Fruit fly (Drosophila melanogaster) whole organism, embryonic: ENCODE data around the gene fzy.
A peak's percentile ranks its signal among the peaks of the same experiment; 100 is the strongest.

Experiments used
- Ada2b ChIP-seq: fragments of 200-800 bp; sonication (Bioruptor generic); IDR thresholded peaks from 2 replicates; pipeline ENCODE4 v1.3.6; 2022; ENCODE audit warnings: missing biosample characterization, missing genetic modification characterization
- CG10654 ChIP-seq: fragments of 200-800 bp; sonication (Bioruptor generic); optimal IDR thresholded peaks from 2 replicates; lab custom pipeline; 2016; ENCODE audit warnings: missing biosample characterization, missing genetic modification characterization
- CG10959 ChIP-seq: fragments of 200-800 bp; sonication (Bioruptor generic); IDR thresholded peaks from 2 replicates; pipeline ENCODE4 v1.3.6; 2022; ENCODE audit warnings: missing biosample characterization, missing genetic modification characterization
- CG10979 ChIP-seq: fragments of 200-800 bp; sonication (Bioruptor generic); optimal IDR thresholded peaks from 2 replicates; lab custom pipeline; 2018; ENCODE audit warnings: missing biosample characterization, mild to moderate bottlenecking, missing genetic modification characterization, moderate library complexity
- CG1233 ChIP-seq: fragments of 200-800 bp; sonication (Bioruptor generic); optimal IDR thresholded peaks from 4 replicates; lab custom pipeline; 2018; ENCODE audit warnings: missing biosample characterization, mild to moderate bottlenecking, missing genetic modification characterization
- CG12942 ChIP-seq: fragments of 200-800 bp; sonication (Bioruptor generic); optimal IDR thresholded peaks from 3 replicates; lab custom pipeline; 2016; ENCODE audit warnings: missing biosample characterization, missing genetic modification characterization
- CG18262 ChIP-seq: fragments of 200-800 bp; optimal IDR thresholded peaks from 3 replicates; lab custom pipeline; 2019; ENCODE audit warnings: missing biosample characterization, mild to moderate bottlenecking, missing genetic modification characterization, moderate library complexity
- CG18476 ChIP-seq: fragments of 200-800 bp; sonication (Bioruptor generic); optimal IDR thresholded peaks from 2 replicates; lab custom pipeline; 2016; ENCODE audit warnings: missing biosample characterization, mild to moderate bottlenecking, missing genetic modification characterization
- CG18599 ChIP-seq: fragments of 200-800 bp; sonication (Bioruptor generic); optimal IDR thresholded peaks from 3 replicates; lab custom pipeline; 2017; ENCODE audit warnings: missing biosample characterization, missing genetic modification characterization, mild to moderate bottlenecking, moderate library complexity, missing genetic modification reagents
- CG2678 ChIP-seq: fragments of 200-800 bp; sonication (Bioruptor generic); optimal IDR thresholded peaks from 3 replicates; lab custom pipeline; 2019; ENCODE audit warnings: missing biosample characterization, mild to moderate bottlenecking, missing genetic modification characterization, moderate library complexity
- CG4424 ChIP-seq: fragments of 200-800 bp; sonication (Bioruptor generic); optimal IDR thresholded peaks from 3 replicates; lab custom pipeline; 2016; ENCODE audit warnings: missing biosample characterization, missing genetic modification characterization
- CG4617 ChIP-seq: fragments of 200-800 bp; sonication (Bioruptor generic); optimal IDR thresholded peaks from 3 replicates; lab custom pipeline; 2016; ENCODE audit warnings: missing biosample characterization, missing genetic modification characterization, borderline replicate concordance
- CG4854 ChIP-seq: fragments of 200-800 bp; sonication (Bioruptor generic); optimal IDR thresholded peaks from 2 replicates; lab custom pipeline; 2016; ENCODE audit warnings: missing biosample characterization, missing genetic modification characterization, inconsistent platforms
- CG8359 ChIP-seq: fragments of 200-800 bp; sonication (Bioruptor generic); optimal IDR thresholded peaks from 2 replicates; lab custom pipeline; 2017; ENCODE audit warnings: missing biosample characterization, mild to moderate bottlenecking, missing genetic modification characterization, borderline replicate concordance
- Chrac-16 ChIP-seq: fragments of 200-800 bp; sonication (Bioruptor generic); optimal IDR thresholded peaks from 3 replicates; lab custom pipeline; 2016; ENCODE audit warnings: missing biosample characterization, missing genetic modification characterization
- CoRest ChIP-seq: fragments of 200-800 bp; sonication (Bioruptor generic); optimal IDR thresholded peaks from 3 replicates; lab custom pipeline; 2018; ENCODE audit warnings: missing biosample characterization, mild to moderate bottlenecking, missing genetic modification characterization, moderate library complexity
- E2f1 ChIP-seq: fragments of 200-800 bp; sonication (Bioruptor generic); IDR thresholded peaks from 2 replicates; pipeline ENCODE4 v1.3.6; 2022; ENCODE audit warnings: missing biosample characterization, missing genetic modification characterization
- Fer2 ChIP-seq: fragments of 200-800 bp; sonication (Bioruptor generic); optimal IDR thresholded peaks from 2 replicates; lab custom pipeline; 2018; ENCODE audit warnings: missing biosample characterization, mild to moderate bottlenecking, missing genetic modification characterization, moderate library complexity
- Hmr ChIP-seq: fragments of 200-800 bp; sonication (Bioruptor generic); optimal IDR thresholded peaks from 3 replicates; lab custom pipeline; 2017; ENCODE audit warnings: mild to moderate bottlenecking, missing biosample characterization, missing genetic modification reagents, missing genetic modification characterization
- Kr ChIP-seq: fragments of 200-800 bp; sonication (Bioruptor generic); optimal IDR thresholded peaks from 2 replicates; lab custom pipeline; 2017; ENCODE audit warnings: missing biosample characterization, mild to moderate bottlenecking, missing genetic modification characterization
- Meics ChIP-seq: fragments of 200-800 bp; sonication (Bioruptor generic); optimal IDR thresholded peaks from 2 replicates; lab custom pipeline; 2017; ENCODE audit warnings: missing biosample characterization, mild to moderate bottlenecking, missing genetic modification characterization
- Myb ChIP-seq: fragments of 200-800 bp; sonication (Bioruptor generic); optimal IDR thresholded peaks from 2 replicates; lab custom pipeline; 2016; ENCODE audit warnings: missing biosample characterization, missing genetic modification characterization
- Ravus ChIP-seq: fragments of 200-800 bp; sonication (Bioruptor generic); IDR thresholded peaks from 2 replicates; pipeline ENCODE4 v1.3.6; 2022; ENCODE audit warnings: missing biosample characterization, missing genetic modification characterization
- Sin3A ChIP-seq: fragments of >200 bp; optimal IDR thresholded peaks from 2 replicates; lab custom pipeline; 2018
- Stat92E ChIP-seq, 3 experiments: fragments of >200 bp in 2 of 3; fragments of 200-800 bp in 1 of 3; sonication (Bioruptor generic) in 1 of 3; optimal IDR thresholded peaks; 2 replicates each; lab custom pipeline; 2017 to 2019; ENCODE audit warnings: missing biosample characterization in 3 of 3, missing genetic modification characterization in 3 of 3, mild to moderate bottlenecking in 1 of 3, moderate library complexity in 1 of 3
- Tbp ChIP-seq: fragments of >200 bp; optimal IDR thresholded peaks from 2 replicates; lab custom pipeline; 2018; ENCODE audit warnings: missing biosample characterization, missing genetic modification characterization
- Xbp1 ChIP-seq: fragments of 200-800 bp; sonication (Bioruptor generic); optimal IDR thresholded peaks from 3 replicates; lab custom pipeline; 2016; ENCODE audit warnings: missing biosample characterization, mild to moderate bottlenecking, missing genetic modification characterization
- ase ChIP-seq: fragments of 200-800 bp; sonication (Bioruptor generic); IDR thresholded peaks from 3 replicates; pipeline ENCODE4 v1.3.6; 2022; ENCODE audit warnings: missing biosample characterization, missing genetic modification characterization
- bigmax ChIP-seq: fragments of 200-800 bp; sonication (Bioruptor generic); optimal IDR thresholded peaks from 2 replicates; lab custom pipeline; 2018; ENCODE audit warnings: missing biosample characterization, mild to moderate bottlenecking, missing genetic modification characterization
- bowl ChIP-seq: fragments of 200-800 bp; sonication (Bioruptor generic); IDR thresholded peaks from 2 replicates; pipeline ENCODE4 v1.3.6; 2022; ENCODE audit warnings: missing biosample characterization, missing genetic modification characterization
- br ChIP-seq: fragments of >200 bp; optimal IDR thresholded peaks from 2 replicates; lab custom pipeline; 2017
- caup ChIP-seq: fragments of 200-800 bp; sonication (Bioruptor generic); optimal IDR thresholded peaks from 3 replicates; lab custom pipeline; 2017; ENCODE audit warnings: missing biosample characterization, mild to moderate bottlenecking, missing genetic modification characterization, moderate library complexity; ENCODE audit not compliant: severe bottlenecking
- croc ChIP-seq: fragments of 200-800 bp; sonication (Bioruptor generic); conservative IDR thresholded peaks from 3 replicates; pipeline ENCODE4 v1.3.6; 2022; ENCODE audit warnings: missing biosample characterization, missing genetic modification characterization
- dm ChIP-seq: fragments of 200-800 bp; sonication (Bioruptor generic); optimal IDR thresholded peaks from 3 replicates; lab custom pipeline; 2016; ENCODE audit warnings: missing biosample characterization, missing genetic modification characterization
- gem ChIP-seq: fragments of 200-800 bp; sonication (Bioruptor generic); optimal IDR thresholded peaks from 2 replicates; lab custom pipeline; 2019; ENCODE audit warnings: missing biosample characterization, mild to moderate bottlenecking, missing genetic modification characterization, moderate library complexity
- gsb ChIP-seq: fragments of 200-800 bp; sonication (Bioruptor generic); IDR thresholded peaks from 2 replicates; pipeline ENCODE4 v1.3.6; 2022; ENCODE audit warnings: missing biosample characterization, missing genetic modification characterization
- hth ChIP-seq: fragments of >200 bp; optimal IDR thresholded peaks from 2 replicates; lab custom pipeline; 2017; ENCODE audit warnings: inconsistent platforms
- ken ChIP-seq: fragments of 200-800 bp; sonication (Bioruptor generic); IDR thresholded peaks from 3 replicates; pipeline ENCODE4 v1.3.6; 2022; ENCODE audit warnings: missing biosample characterization, missing genetic modification characterization
- lab ChIP-seq: fragments of 200-800 bp; sonication (Bioruptor generic); optimal IDR thresholded peaks from 3 replicates; lab custom pipeline; 2017; ENCODE audit warnings: missing biosample characterization, missing genetic modification characterization, mild to moderate bottlenecking, moderate library complexity, missing genetic modification reagents
- lbe ChIP-seq: fragments of 200-800 bp; sonication (Bioruptor generic); optimal IDR thresholded peaks from 2 replicates; lab custom pipeline; 2016; ENCODE audit warnings: missing biosample characterization, mild to moderate bottlenecking, missing genetic modification characterization
- pum ChIP-seq: fragments of 200-800 bp; sonication (Bioruptor generic); optimal IDR thresholded peaks from 2 replicates; lab custom pipeline; 2016; ENCODE audit warnings: missing biosample characterization, missing genetic modification characterization
- schlank ChIP-seq: fragments of 200-800 bp; sonication (Bioruptor generic); optimal IDR thresholded peaks from 2 replicates; lab custom pipeline; 2018; ENCODE audit warnings: missing biosample characterization, mild to moderate bottlenecking, missing genetic modification characterization
- sima ChIP-seq: fragments of 200-800 bp; sonication (Bioruptor generic); optimal IDR thresholded peaks from 2 replicates; lab custom pipeline; 2016; ENCODE audit warnings: missing biosample characterization, missing genetic modification characterization
- slou ChIP-seq: fragments of 200-800 bp; sonication (Bioruptor generic); optimal IDR thresholded peaks from 3 replicates; lab custom pipeline; 2016; ENCODE audit warnings: missing biosample characterization, missing genetic modification characterization
- sqz ChIP-seq: fragments of 200-800 bp; sonication (Bioruptor generic); optimal IDR thresholded peaks from 3 replicates; lab custom pipeline; 2018; ENCODE audit warnings: missing biosample characterization, mild to moderate bottlenecking, missing genetic modification characterization
- tgo ChIP-seq: fragments of 200-800 bp; sonication (Bioruptor generic); IDR thresholded peaks from 3 replicates; pipeline ENCODE4 v1.3.6; 2022; ENCODE audit warnings: missing biosample characterization, missing genetic modification characterization
- tin ChIP-seq: fragments of 200-800 bp; sonication (Bioruptor generic); optimal IDR thresholded peaks from 3 replicates; lab custom pipeline; 2016; ENCODE audit warnings: missing biosample characterization, missing genetic modification characterization
- tio ChIP-seq: fragments of 200-800 bp; sonication (Bioruptor generic); optimal IDR thresholded peaks from 2 replicates; lab custom pipeline; 2017; ENCODE audit warnings: missing biosample characterization, missing genetic modification characterization, inconsistent platforms
- vvl ChIP-seq: fragments of 200-800 bp; sonication (Bioruptor generic); IDR thresholded peaks from 2 replicates; pipeline ENCODE4 v1.3.6; 2022; ENCODE audit warnings: missing biosample characterization, missing genetic modification characterization
- wdn ChIP-seq: fragments of 200-800 bp; sonication (Bioruptor generic); IDR thresholded peaks from 2 replicates; pipeline ENCODE4 v1.3.6; 2022; ENCODE audit warnings: missing biosample characterization, missing genetic modification characterization
- wor ChIP-seq: fragments of 200-800 bp; sonication (Bioruptor generic); IDR thresholded peaks from 2 replicates; pipeline ENCODE4 v1.3.6; 2022; ENCODE audit warnings: missing biosample characterization, missing genetic modification characterization
- zen ChIP-seq: fragments of 200-800 bp; sonication (Bioruptor generic); optimal IDR thresholded peaks from 3 replicates; lab custom pipeline; 2018; ENCODE audit warnings: missing biosample characterization, mild to moderate bottlenecking, missing genetic modification characterization, moderate library complexity
- zfh1 ChIP-seq: fragments of 200-800 bp; sonication (Bioruptor generic); IDR thresholded peaks from 3 replicates; pipeline ENCODE4 v1.3.6; 2022; ENCODE audit warnings: missing biosample characterization, missing genetic modification characterization

Gene fzy

DNA sequence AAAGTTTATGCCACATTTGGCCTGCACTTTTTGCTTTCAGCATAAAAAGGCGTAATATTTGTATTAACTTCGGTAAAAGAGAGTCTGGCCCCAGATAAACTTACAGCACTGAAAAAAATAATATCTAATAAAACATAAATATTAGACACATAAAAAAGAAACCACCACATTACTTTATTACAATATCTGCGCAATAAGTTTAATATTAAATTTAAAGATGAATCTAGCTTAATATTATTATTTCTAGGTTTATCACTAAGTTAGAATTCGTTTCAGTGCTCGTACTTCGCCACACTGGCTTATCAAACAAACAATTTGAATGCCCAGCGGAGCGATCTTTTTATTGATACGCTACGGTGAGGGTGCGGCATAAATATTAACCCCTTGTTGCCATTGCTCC is 47.1 kb downstream of the fzy start (continued):
- TF ChIP-seq CG2678 (tag; lab: Kevin White, UChicago) (peak; percentile 60), wdn (no peak), CG10979 (tag; lab: Kevin White, UChicago) (peak; percentile 42), schlank (tag; lab: Kevin White, UChicago) (no peak), zen (no peak), pum (GFP tag; lab: Kevin White, UChicago) (no peak), CG18476 (GFP tag; lab: Kevin White, UChicago) (no peak), CG10654 (GFP tag; lab: Kevin White, UChicago) (no peak), E2f1 (GFP tag; lab: Robert Waterston, UW) (peak; percentile 49), Ravus (GFP tag; lab: Robert Waterston, UW) (no peak), bigmax (GFP tag; lab: Kevin White, UChicago) (no peak), Sin3A (lab: Kevin White, UChicago) (no peak), wor (GFP tag; lab: Robert Waterston, UW) (no peak), gem (tag; lab: Kevin White, UChicago) (peak; percentile 63), vvl (GFP tag; lab: Robert Waterston, UW) (0 out of 2 replicates have a peak, but pooled peaks have one; percentile 64), CG18262 (tag; lab: Kevin White, UChicago) (peak; percentile 56), CG1233 (GFP tag; lab: Kevin White, UChicago) (no peak), Stat92E (GFP tag; optimal IDR thresholded peaks at IDR 0.05; lab: Kevin White, UChicago) (no peak), CG4424 (GFP tag; lab: Kevin White, UChicago) (peak; percentile 10), caup (GFP tag; lab: Kevin White, UChicago) (no peak), croc (GFP tag; lab: Robert Waterston, UW) (no peak), CG12942 (GFP tag; lab: Kevin White, UChicago) (no peak), gsb (GFP tag; lab: Robert Waterston, UW) (no peak), Myb (no peak), CG4617 (GFP tag; lab: Kevin White, UChicago) (no peak), ken (GFP tag; lab: Robert Waterston, UW) (no peak), Fer2 (tag; lab: Kevin White, UChicago) (no peak), CG8359 (GFP tag; lab: Kevin White, UChicago) (no peak), sqz (GFP tag; lab: Kevin White, UChicago) (peak; percentile 37), dm (GFP tag; lab: Kevin White, UChicago) (no peak), Hmr (no peak), ase (GFP tag; lab: Robert Waterston, UW) (0 out of 3 replicates have a peak, but pooled peaks have one; percentile 7), tio (GFP tag; lab: Kevin White, UChicago) (peak; percentile 13), lab (GFP tag; lab: Kevin White, UChicago) (no peak), sima (GFP tag; lab: Kevin White, UChicago) (no peak), CG4854 (no peak), Kr (GFP tag; lab: Kevin White, UChicago) (no peak), br (lab: Kevin White, UChicago) (no peak), zfh1 (GFP tag; lab: Robert Waterston, UW) (no peak), CG18599 (GFP tag; lab: Kevin White, UChicago) (no peak), hth (no peak), tgo (GFP tag; lab: Robert Waterston, UW) (peak; percentile 41; the same call in 1 of the 3 replicates), Chrac-16 (GFP tag; lab: Kevin White, UChicago) (no peak), lbe (GFP tag; lab: Kevin White, UChicago) (no peak), slou (GFP tag; lab: Kevin White, UChicago) (no peak), Ada2b (GFP tag; lab: Robert Waterston, UW) (no peak), Meics (GFP tag; lab: Kevin White, UChicago) (no peak), bowl (GFP tag; lab: Robert Waterston, UW) (no peak), CG10959 (GFP tag; lab: Robert Waterston, UW) (no peak), CoRest (tag; lab: Kevin White, UChicago) (peak; percentile 16), Xbp1 (GFP tag; lab: Kevin White, UChicago) (no peak), tin (no peak), Tbp (GFP tag; lab: Kevin White, UChicago) (no peak)
